Fruit fly (Drosophila melanogaster): ENCODE data around the gene LSm7.

Gene LSm7

DNA sequence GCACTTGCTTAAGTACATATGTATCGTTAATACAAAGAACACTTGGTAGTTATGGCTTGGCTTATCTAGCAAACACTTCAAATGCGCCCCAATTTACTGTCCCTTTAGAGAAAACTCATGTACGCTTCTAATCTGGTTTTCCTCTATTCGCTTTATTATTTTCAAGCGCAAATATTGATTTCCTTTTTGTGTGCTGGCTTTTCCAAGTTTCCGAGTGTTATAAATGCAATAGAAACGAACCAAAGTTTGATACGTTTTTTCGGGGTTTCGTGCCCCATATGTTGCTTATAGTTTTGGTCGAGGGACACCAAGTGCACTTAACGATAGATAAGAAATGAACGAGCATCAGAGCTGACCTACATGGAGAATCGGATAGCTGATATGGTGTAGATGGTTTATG, 29.0 kb downstream of the LSm7 start:
- no peak for TF ChIP-seq CG7045 (GFP tag; optimal IDR thresholded peaks at IDR 0.05)

DNA sequence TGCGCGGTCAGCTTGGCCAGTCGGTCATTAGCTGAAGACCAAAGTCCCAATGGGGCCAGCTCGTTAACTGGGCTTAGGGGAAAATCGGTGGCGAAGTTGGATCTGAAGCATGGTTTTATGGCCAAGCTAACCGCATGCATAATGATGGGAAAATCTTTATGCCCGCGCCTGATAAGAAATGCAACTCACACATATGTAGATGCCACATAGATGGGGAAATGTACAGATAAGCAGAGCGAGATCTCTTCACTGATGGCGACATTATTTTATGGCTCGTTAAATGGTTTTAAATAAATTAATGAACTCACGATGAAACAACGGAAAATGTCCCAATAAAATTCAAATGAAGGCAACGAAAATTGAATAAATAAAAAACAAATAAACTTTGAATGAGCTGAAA, 31.0 kb downstream of the LSm7 start:
- TF ChIP-seq ovo (GFP tag; optimal IDR thresholded peaks at IDR 0.05): no peak

DNA sequence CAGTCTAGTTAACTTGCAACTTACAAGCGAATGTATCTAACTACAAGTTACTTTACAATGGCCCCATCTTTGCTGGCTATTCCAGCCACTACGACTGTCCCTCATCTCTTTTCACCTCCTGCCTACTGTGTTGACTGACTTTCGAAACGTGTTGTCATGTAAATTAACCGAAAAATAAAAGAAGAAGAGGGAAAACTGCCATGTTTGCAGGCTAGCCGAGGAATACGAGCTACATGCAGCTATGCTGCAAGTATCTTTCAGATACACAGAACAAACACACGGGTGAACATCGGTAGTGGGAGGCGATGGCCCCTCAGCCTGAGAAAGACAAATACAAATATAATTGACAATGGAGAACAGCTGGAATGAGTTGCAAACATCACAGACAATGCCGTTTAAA, 32.2 kb downstream of the LSm7 start:
- no peak for TF ChIP-seq kay (GFP tag; ENCODE audit: borderline replicate concordance)
- TF ChIP-seq CG11617 (GFP tag; optimal IDR thresholded peaks at IDR 0.05): no peak
- no peak for TF ChIP-seq pad (GFP tag; optimal IDR thresholded peaks at IDR 0.05)
- TF ChIP-seq Mnt (GFP tag; optimal IDR thresholded peaks at IDR 0.05): no peak
- TF ChIP-seq CG1620 (GFP tag; optimal IDR thresholded peaks at IDR 0.05): no peak

DNA sequence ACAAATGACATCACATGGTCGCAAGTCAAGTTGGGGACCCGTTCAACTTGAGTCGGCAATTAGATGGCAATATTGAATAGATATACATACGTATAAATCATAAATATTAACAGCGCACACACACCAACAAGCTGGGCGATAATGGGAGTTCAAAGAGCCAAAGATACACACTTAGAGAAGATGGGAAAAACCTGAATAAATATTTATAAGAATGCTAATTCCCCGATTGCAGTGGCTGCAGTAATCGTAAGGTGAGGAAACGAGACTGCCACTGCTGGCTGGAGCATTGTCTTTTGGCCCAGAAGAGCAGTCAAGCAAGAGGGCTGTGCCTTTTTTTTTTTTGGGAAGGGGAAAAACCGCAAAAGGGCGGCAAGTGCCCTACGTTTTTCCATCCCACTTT, 32.7 kb downstream of the LSm7 start:
- TF ChIP-seq CG33017 (tag; optimal IDR thresholded peaks at IDR 0.05): no peak
- no peak for TF ChIP-seq bab1 (GFP tag; optimal IDR thresholded peaks at IDR 0.05)
- no peak for TF ChIP-seq CG7045 (GFP tag; optimal IDR thresholded peaks at IDR 0.05)
- TF ChIP-seq cnc (optimal IDR thresholded peaks at IDR 0.05): no peak
- TF ChIP-seq CG11617 (GFP tag; optimal IDR thresholded peaks at IDR 0.05): no peak
- TF ChIP-seq pad (GFP tag; optimal IDR thresholded peaks at IDR 0.05): no peak
- TF ChIP-seq cic (GFP tag; optimal IDR thresholded peaks at IDR 0.05): no peak
- no peak for TF ChIP-seq Mnt (GFP tag; optimal IDR thresholded peaks at IDR 0.05)
- TF ChIP-seq CG5204 (GFP tag; optimal IDR thresholded peaks at IDR 0.05): no peak
- TF ChIP-seq Clk (GFP tag; optimal IDR thresholded peaks at IDR 0.05): no peak
- no peak for TF ChIP-seq Crg-1 (GFP tag; optimal IDR thresholded peaks at IDR 0.05)
- TF ChIP-seq tj (GFP tag; optimal IDR thresholded peaks at IDR 0.05): no peak
- TF ChIP-seq CG12768 (GFP tag; optimal IDR thresholded peaks at IDR 0.05): no peak

DNA sequence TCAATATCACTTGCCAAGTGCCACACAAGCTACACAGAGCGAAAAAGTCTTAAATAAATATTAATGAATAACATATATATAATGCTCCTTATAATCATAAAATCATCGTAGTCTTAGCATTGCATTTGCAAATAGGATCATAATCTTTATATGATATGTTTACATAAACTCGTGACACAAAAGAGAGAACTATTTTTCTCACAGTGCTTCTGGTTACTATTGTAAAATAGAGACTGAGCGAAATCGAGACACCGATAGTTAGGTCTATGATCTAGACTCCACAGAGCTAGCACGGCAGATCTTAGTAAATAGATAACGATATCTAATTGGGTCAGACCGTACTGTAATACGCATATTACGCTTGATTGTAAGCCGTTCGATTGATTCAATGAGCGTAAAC, 33.2 kb downstream of the LSm7 start:
- TF ChIP-seq ovo (GFP tag; optimal IDR thresholded peaks at IDR 0.05) (no peak), tj (GFP tag; optimal IDR thresholded peaks at IDR 0.05) (peak; percentile 29), CG7045 (GFP tag; optimal IDR thresholded peaks at IDR 0.05) (peak; percentile 53), CG14711 (tag; optimal IDR thresholded peaks at IDR 0.05) (no peak), toe (GFP tag; optimal IDR thresholded peaks at IDR 0.05) (no peak), CG11617 (GFP tag; optimal IDR thresholded peaks at IDR 0.05) (peak; percentile 38), CG7101 (tag; optimal IDR thresholded peaks at IDR 0.05) (peak; percentile 23), CG33017 (tag; optimal IDR thresholded peaks at IDR 0.05) (peak; percentile 67), kay (GFP tag; ENCODE audit: borderline replicate concordance) (no peak), CG5204 (GFP tag; optimal IDR thresholded peaks at IDR 0.05) (peak; percentile 62)

DNA sequence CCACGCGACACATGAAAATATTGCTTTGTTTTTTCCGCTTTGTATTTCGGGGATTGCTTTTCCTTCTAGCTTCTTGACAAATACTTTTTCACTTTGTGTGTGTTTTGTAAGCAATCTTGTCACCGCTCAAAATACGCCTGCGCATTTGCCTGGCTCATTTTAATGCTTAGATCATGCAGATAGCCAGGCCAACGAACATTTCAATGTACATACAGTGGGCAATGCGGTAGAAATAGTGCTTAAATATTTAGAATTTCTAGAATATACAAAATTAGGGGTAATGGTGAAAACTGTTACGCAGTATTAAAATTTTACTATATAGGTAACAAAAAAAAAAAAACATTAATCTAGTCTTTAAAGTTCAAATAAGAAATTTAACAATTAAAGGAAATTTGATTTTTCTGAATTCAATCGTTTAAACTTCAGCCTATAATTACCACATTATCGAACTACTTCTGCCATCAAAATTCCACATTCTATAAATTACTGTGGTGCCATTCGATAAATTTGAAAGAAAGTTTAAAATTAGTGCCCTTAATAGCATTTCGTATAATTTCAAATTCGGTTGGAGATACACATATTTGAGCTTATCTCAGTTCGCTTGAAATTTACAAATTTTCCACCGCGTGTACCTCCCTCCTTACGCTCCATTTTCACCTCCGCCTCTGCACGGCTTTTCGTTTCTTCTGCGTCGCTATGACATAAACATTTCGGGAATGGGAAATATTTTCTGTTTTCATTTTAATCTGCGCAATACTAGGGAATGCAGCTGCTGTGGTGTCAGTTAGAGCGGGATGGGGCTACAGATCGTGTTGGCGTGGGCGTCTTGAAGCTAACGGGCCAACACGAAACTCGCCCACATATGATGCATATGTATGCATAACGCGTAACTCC, 35.8 kb downstream of the LSm7 start:
- TF ChIP-seq ovo (GFP tag; optimal IDR thresholded peaks at IDR 0.05) (no peak), CG11617 (GFP tag; optimal IDR thresholded peaks at IDR 0.05) (no peak), Mnt (GFP tag; optimal IDR thresholded peaks at IDR 0.05) (no peak), kay (GFP tag; ENCODE audit: borderline replicate concordance) (peak; percentile 49), cnc (optimal IDR thresholded peaks at IDR 0.05) (no peak), pad (GFP tag; optimal IDR thresholded peaks at IDR 0.05) (no peak), CG1620 (GFP tag; optimal IDR thresholded peaks at IDR 0.05) (no peak), toe (GFP tag; optimal IDR thresholded peaks at IDR 0.05) (no peak), CG5204 (GFP tag; optimal IDR thresholded peaks at IDR 0.05) (no peak), Crg-1 (GFP tag; optimal IDR thresholded peaks at IDR 0.05) (no peak), CG33017 (tag; optimal IDR thresholded peaks at IDR 0.05) (no peak), Clk (GFP tag; optimal IDR thresholded peaks at IDR 0.05) (no peak), CG12768 (GFP tag; optimal IDR thresholded peaks at IDR 0.05) (no peak), cic (GFP tag; optimal IDR thresholded peaks at IDR 0.05) (no peak), Hr96 (GFP tag; optimal IDR thresholded peaks at IDR 0.05) (no peak), bab1 (GFP tag; optimal IDR thresholded peaks at IDR 0.05) (peak; percentile 22), CG14711 (tag; optimal IDR thresholded peaks at IDR 0.05) (no peak), CG7045 (GFP tag; optimal IDR thresholded peaks at IDR 0.05) (no peak), tj (GFP tag; optimal IDR thresholded peaks at IDR 0.05) (peak; percentile 83), CG7101 (tag; optimal IDR thresholded peaks at IDR 0.05) (no peak)

DNA sequence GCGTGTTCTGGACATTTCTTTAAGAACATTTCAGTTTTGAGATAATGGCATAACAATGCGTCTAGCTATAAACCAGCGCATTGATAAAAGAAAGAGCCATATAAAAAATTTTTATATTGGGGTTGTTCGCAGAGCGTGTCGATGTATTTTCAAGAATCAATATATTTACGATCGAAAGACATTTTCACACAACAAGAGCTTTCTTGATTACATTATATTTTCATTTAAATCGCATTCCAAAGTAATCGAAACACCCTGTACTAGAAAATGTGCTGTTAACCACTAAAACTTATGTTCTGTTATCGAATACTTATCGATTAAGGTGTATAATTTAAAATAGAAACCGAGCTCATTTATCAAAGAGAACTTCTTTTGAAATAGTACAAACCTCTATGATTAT, 39.1 kb downstream of the LSm7 start:
- no peak for TF ChIP-seq cic (GFP tag; optimal IDR thresholded peaks at IDR 0.05)
- peak; percentile 74 for TF ChIP-seq CG5204 (GFP tag; optimal IDR thresholded peaks at IDR 0.05)
- peak; percentile 15 for TF ChIP-seq CG33017 (tag; optimal IDR thresholded peaks at IDR 0.05)
- no peak for TF ChIP-seq Clk (GFP tag; optimal IDR thresholded peaks at IDR 0.05)
- no peak for TF ChIP-seq CG14711 (tag; optimal IDR thresholded peaks at IDR 0.05)
- TF ChIP-seq CG12768 (GFP tag; optimal IDR thresholded peaks at IDR 0.05): no peak
- TF ChIP-seq CG7101 (tag; optimal IDR thresholded peaks at IDR 0.05): peak; percentile 56
- no peak for TF ChIP-seq pad (GFP tag; optimal IDR thresholded peaks at IDR 0.05)
- TF ChIP-seq CG11617 (GFP tag; optimal IDR thresholded peaks at IDR 0.05): peak; percentile 43
- peak; percentile 71 for TF ChIP-seq toe (GFP tag; optimal IDR thresholded peaks at IDR 0.05)
- peak; percentile 4 for TF ChIP-seq tj (GFP tag; optimal IDR thresholded peaks at IDR 0.05)
- TF ChIP-seq Mnt (GFP tag; optimal IDR thresholded peaks at IDR 0.05): peak; percentile 26
- TF ChIP-seq Crg-1 (GFP tag; optimal IDR thresholded peaks at IDR 0.05): peak; percentile 58
- TF ChIP-seq cnc (optimal IDR thresholded peaks at IDR 0.05): no peak
- TF ChIP-seq ovo (GFP tag; optimal IDR thresholded peaks at IDR 0.05): no peak
- TF ChIP-seq Hr96 (GFP tag; optimal IDR thresholded peaks at IDR 0.05): peak; percentile 29
- TF ChIP-seq bab1 (GFP tag; optimal IDR thresholded peaks at IDR 0.05): peak; percentile 72
- peak; percentile 62 for TF ChIP-seq CG7045 (GFP tag; optimal IDR thresholded peaks at IDR 0.05)
- TF ChIP-seq CG1620 (GFP tag; optimal IDR thresholded peaks at IDR 0.05): peak; percentile 66
- TF ChIP-seq kay (GFP tag; ENCODE audit: borderline replicate concordance): peak; percentile 73

Data from whole organism, adult.